Fruit fly (Drosophila melanogaster): ENCODE measurements around the gene hth.

dm6 chr3R:10522890-10523289 lies 116.5 kb downstream of the hth start:
- TF ChIP-seq CG12605 (GFP tag; IDR thresholded peaks at IDR 0.05) (no peak), Ets98B (GFP tag; IDR thresholded peaks at IDR 0.05) (no peak), CG10348 (GFP tag; IDR thresholded peaks at IDR 0.05) (no peak), rn (GFP tag; IDR thresholded peaks at IDR 0.05) (no peak), fd96Ca (GFP tag; IDR thresholded peaks at IDR 0.05) (no peak), Pif1A (GFP tag; optimal IDR thresholded peaks at IDR 0.05) (no peak), CG14655 (GFP tag; optimal IDR thresholded peaks at IDR 0.05) (no peak), CG17806 (tag; optimal IDR thresholded peaks at IDR 0.05) (no peak), gl (tag; optimal IDR thresholded peaks at IDR 0.05) (no peak), EcR (GFP tag; optimal IDR thresholded peaks at IDR 0.05) (peak; percentile 5)

Measured in whole organism, pupa.